Worm (Caenorhabditis elegans) whole organism, midembryonic: Measurements from ENCODE around the gene ugt-20.

Experiments used
- T22C8.4 ChIP-seq: fragments of 200-800 bp; sonication (Bioruptor generic); IDR thresholded peaks from 2 replicates; pipeline ENCODE4 v1.3.6; 2022; ENCODE audit warnings: missing genetic modification characterization, missing compliant biosample characterization
- cog-1 ChIP-seq: sonication (generic microtip); optimal IDR thresholded peaks from 2 replicates; lab custom pipeline; 2016; ENCODE audit warnings: missing genetic modification characterization, missing compliant biosample characterization
- flt-1 ChIP-seq: fragments of 200-800 bp; sonication (Bioruptor generic); IDR thresholded peaks from 2 replicates; pipeline ENCODE4 v1.3.6; 2022; ENCODE audit warnings: missing genetic modification characterization, missing compliant biosample characterization
- klf-2 ChIP-seq: fragments of 200-800 bp; sonication (Bioruptor generic); conservative IDR thresholded peaks from 2 replicates; pipeline ENCODE4 v1.3.6; 2022; ENCODE audit warnings: missing genetic modification reagents, missing genetic modification characterization, missing compliant biosample characterization
- med-1 ChIP-seq: sonication (generic microtip); optimal IDR thresholded peaks from 2 replicates; lab custom pipeline; 2017; ENCODE audit warnings: missing genetic modification characterization, mild to moderate bottlenecking, missing compliant biosample characterization, antibody characterized with exemption, missing genetic modification reagents; ENCODE audit not compliant: insufficient read depth
- ref-1 ChIP-seq: fragments of 200-800 bp; sonication (Bioruptor generic); conservative IDR thresholded peaks from 2 replicates; pipeline ENCODE4 v1.3.6; 2022; ENCODE audit warnings: missing genetic modification reagents, missing genetic modification characterization, missing compliant biosample characterization
- tab-1 ChIP-seq: fragments of 200-800 bp; sonication (Bioruptor generic); IDR thresholded peaks from 2 replicates; pipeline ENCODE4 v1.3.6; 2022; ENCODE audit warnings: missing genetic modification characterization, missing compliant biosample characterization
- ztf-23 ChIP-seq: fragments of 200-800 bp; sonication (Bioruptor generic); IDR thresholded peaks from 2 replicates; pipeline ENCODE4 v1.3.6; 2022; ENCODE audit warnings: missing genetic modification reagents, missing genetic modification characterization, missing compliant biosample characterization
- ztf-29 ChIP-seq: fragments of 200-800 bp; sonication (Bioruptor generic); IDR thresholded peaks from 2 replicates; pipeline ENCODE4 v1.3.6; 2022; ENCODE audit warnings: missing genetic modification reagents, missing genetic modification characterization, missing compliant biosample characterization

- TF ChIP-seq cog-1 (tag; lab: Kevin White, UChicago) = no peak
- TF ChIP-seq ztf-29 = no peak
- no peak for TF ChIP-seq flt-1
- TF ChIP-seq ztf-23 (GFP tag; lab: Robert Waterston, UW) = no peak
- TF ChIP-seq ref-1 (GFP tag; lab: Robert Waterston, UW) = no peak
- no peak for TF ChIP-seq klf-2
- no peak for TF ChIP-seq med-1 (GFP tag; lab: Kevin White, UChicago)
- TF ChIP-seq T22C8.4 (GFP tag; lab: Robert Waterston, UW) = no peak
- TF ChIP-seq tab-1 = no peak
These were observed 3.1 kb upstream of the ugt-20 start for ce11 chrIV:6086479-6086878.
